Fruit fly (Drosophila melanogaster) whole organism, pupa: ENCODE results near the gene Meltrin.

Source experiments
- CG10348 ChIP-seq: fragments of 200-800 bp; sonication (Bioruptor generic); IDR thresholded peaks from 2 replicates; pipeline ENCODE4 v1.3.6; 2022; ENCODE audit warnings: missing biosample characterization, missing genetic modification characterization
- CG12605 ChIP-seq: fragments of 200-800 bp; sonication (Bioruptor generic); IDR thresholded peaks from 2 replicates; pipeline ENCODE4 v1.3.6; 2022; ENCODE audit warnings: missing biosample characterization, missing genetic modification characterization
- CG13204 ChIP-seq: fragments of 200-800 bp; sonication (Bioruptor generic); optimal IDR thresholded peaks from 2 replicates; lab custom pipeline; 2018; ENCODE audit warnings: missing biosample characterization, mild to moderate bottlenecking, missing genetic modification characterization, moderate library complexity
- CG14655 ChIP-seq: fragments of 200-800 bp; sonication (Bioruptor generic); optimal IDR thresholded peaks from 3 replicates; lab custom pipeline; 2017; ENCODE audit warnings: mild to moderate bottlenecking, missing biosample characterization, missing genetic modification reagents, missing genetic modification characterization
- CG15710 ChIP-seq: fragments of 200-800 bp; sonication (Bioruptor generic); optimal IDR thresholded peaks from 2 replicates; lab custom pipeline; 2018; ENCODE audit warnings: missing biosample characterization, mild to moderate bottlenecking, missing genetic modification characterization, moderate library complexity
- CG17806 ChIP-seq: fragments of 200-800 bp; sonication (Bioruptor generic); optimal IDR thresholded peaks from 2 replicates; lab custom pipeline; 2018; ENCODE audit warnings: missing biosample characterization, mild to moderate bottlenecking, missing genetic modification characterization, moderate library complexity
- CG32121 ChIP-seq: fragments of 200-800 bp; sonication (Bioruptor generic); IDR thresholded peaks from 2 replicates; pipeline ENCODE4 v1.3.6; 2022; ENCODE audit warnings: missing biosample characterization, missing genetic modification characterization
- CG34367 ChIP-seq: fragments of 200-800 bp; sonication (Bioruptor generic); optimal IDR thresholded peaks from 2 replicates; lab custom pipeline; 2018; ENCODE audit warnings: missing biosample characterization, mild to moderate bottlenecking, missing genetic modification characterization
- CG4496 ChIP-seq: fragments of 200-800 bp; sonication (Bioruptor generic); IDR thresholded peaks from 3 replicates; pipeline ENCODE4 v1.3.6; 2022; ENCODE audit warnings: missing biosample characterization, missing genetic modification characterization
- CG8159 ChIP-seq: fragments of 200-800 bp; sonication (Bioruptor generic); optimal IDR thresholded peaks from 3 replicates; lab custom pipeline; 2018; ENCODE audit warnings: missing biosample characterization, mild to moderate bottlenecking, missing genetic modification characterization, moderate library complexity
- CG8301 ChIP-seq: fragments of 200-800 bp; sonication (Bioruptor generic); optimal IDR thresholded peaks from 2 replicates; lab custom pipeline; 2018; ENCODE audit warnings: missing biosample characterization, mild to moderate bottlenecking, missing genetic modification characterization
- CG9948 ChIP-seq: fragments of 200-800 bp; sonication (Bioruptor generic); optimal IDR thresholded peaks from 2 replicates; lab custom pipeline; 2018; ENCODE audit warnings: missing biosample characterization, mild to moderate bottlenecking, missing genetic modification characterization, moderate library complexity
- D1 ChIP-seq: fragments of 200-800 bp; sonication (Bioruptor generic); optimal IDR thresholded peaks from 2 replicates; lab custom pipeline; 2018; ENCODE audit warnings: missing biosample characterization, mild to moderate bottlenecking, missing genetic modification characterization, moderate library complexity
- EcR ChIP-seq: fragments of 200-800 bp; sonication (Bioruptor generic); optimal IDR thresholded peaks from 3 replicates; lab custom pipeline; 2019; ENCODE audit warnings: missing biosample characterization, missing genetic modification characterization, mild to moderate bottlenecking, moderate library complexity, missing genetic modification reagents
- Ets98B ChIP-seq: fragments of 200-800 bp; sonication (Bioruptor generic); IDR thresholded peaks from 2 replicates; pipeline ENCODE4 v1.3.6; 2022; ENCODE audit warnings: missing biosample characterization, missing genetic modification characterization
- Pif1A ChIP-seq: fragments of 200-800 bp; sonication (Bioruptor generic); optimal IDR thresholded peaks from 3 replicates; lab custom pipeline; 2016; ENCODE audit warnings: missing biosample characterization, missing genetic modification characterization
- Pif1B ChIP-seq: fragments of 200-800 bp; sonication (Bioruptor generic); optimal IDR thresholded peaks from 3 replicates; lab custom pipeline; 2016; ENCODE audit warnings: missing biosample characterization, missing genetic modification characterization
- Snoo ChIP-seq: fragments of 200-800 bp; sonication (Bioruptor generic); optimal IDR thresholded peaks from 3 replicates; lab custom pipeline; 2017; ENCODE audit warnings: missing biosample characterization, mild to moderate bottlenecking, missing genetic modification characterization, inconsistent platforms
- fd96Ca ChIP-seq: fragments of 200-800 bp; sonication (Bioruptor generic); IDR thresholded peaks from 3 replicates; pipeline ENCODE4 v1.3.6; 2022; ENCODE audit warnings: missing biosample characterization, missing genetic modification characterization
- gl ChIP-seq: fragments of 200-800 bp; sonication (Bioruptor generic); optimal IDR thresholded peaks from 2 replicates; lab custom pipeline; 2018; ENCODE audit warnings: missing biosample characterization, mild to moderate bottlenecking, missing genetic modification characterization
- rn ChIP-seq: fragments of 200-800 bp; sonication (Bioruptor generic); IDR thresholded peaks from 2 replicates; pipeline ENCODE4 v1.3.6; 2022; ENCODE audit warnings: missing biosample characterization, missing genetic modification characterization

Meltrin gene

DNA sequence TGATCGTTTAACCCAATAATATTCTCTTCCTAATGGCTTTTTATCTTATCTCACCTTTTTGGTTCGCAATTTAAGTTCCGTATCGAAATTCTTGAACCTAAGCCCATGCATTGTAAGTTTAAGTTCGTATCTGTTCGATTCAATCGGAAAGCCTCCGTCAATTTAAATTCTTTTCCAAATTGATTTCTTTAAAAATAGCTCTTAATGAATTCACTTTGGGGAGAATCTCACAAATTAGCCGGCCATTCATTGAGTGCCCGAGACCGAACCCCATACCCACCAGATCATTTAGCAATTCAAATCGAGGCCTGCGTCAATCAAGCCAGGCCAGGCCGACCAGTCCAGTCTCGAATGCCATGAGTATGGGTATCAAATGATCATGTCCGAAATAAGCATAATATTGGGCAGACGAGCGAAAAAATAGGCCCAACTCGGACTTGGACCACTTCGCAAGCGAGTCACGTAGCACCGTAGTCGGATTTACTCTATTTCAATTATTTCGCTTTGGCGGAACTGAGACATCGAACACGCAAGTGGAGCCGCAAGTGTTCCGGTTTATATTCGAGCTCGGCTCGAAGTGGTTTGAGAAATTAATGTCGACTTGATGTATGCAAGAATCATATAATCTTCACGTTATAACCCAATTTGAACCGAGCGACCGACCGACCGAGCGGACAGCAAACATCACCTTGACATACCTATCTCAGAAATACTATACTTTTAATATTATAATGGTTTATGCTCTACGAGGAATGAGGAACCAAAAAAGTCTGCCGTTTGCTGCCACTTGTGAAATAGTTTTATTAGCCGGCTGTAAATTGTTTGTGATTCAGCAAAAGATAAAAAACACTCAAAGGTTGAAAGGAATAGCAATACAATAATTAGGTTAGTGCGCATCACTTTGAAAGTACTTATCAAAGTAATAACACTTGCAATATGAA lies 10.9 kb upstream of the Meltrin start:
- TF ChIP-seq EcR (GFP tag; lab: Kevin White, UChicago) (no peak), fd96Ca (GFP tag; lab: Robert Waterston, UW) (no peak), gl (tag; lab: Kevin White, UChicago) (no peak), Pif1B (GFP tag; lab: Kevin White, UChicago) (no peak), CG13204 (GFP tag; lab: Kevin White, UChicago) (no peak), CG32121 (GFP tag; lab: Robert Waterston, UW) (no peak), CG12605 (GFP tag; lab: Robert Waterston, UW) (no peak), CG34367 (tag; lab: Kevin White, UChicago) (no peak), CG9948 (tag; lab: Kevin White, UChicago) (no peak), Ets98B (GFP tag; lab: Robert Waterston, UW) (no peak), CG8159 (no peak), CG10348 (GFP tag; lab: Robert Waterston, UW) (no peak), Pif1A (no peak), CG4496 (GFP tag; lab: Robert Waterston, UW) (no peak), Snoo (no peak), CG14655 (no peak), D1 (no peak), rn (GFP tag; lab: Robert Waterston, UW) (no peak), CG8301 (tag; lab: Kevin White, UChicago) (no peak)

DNA sequence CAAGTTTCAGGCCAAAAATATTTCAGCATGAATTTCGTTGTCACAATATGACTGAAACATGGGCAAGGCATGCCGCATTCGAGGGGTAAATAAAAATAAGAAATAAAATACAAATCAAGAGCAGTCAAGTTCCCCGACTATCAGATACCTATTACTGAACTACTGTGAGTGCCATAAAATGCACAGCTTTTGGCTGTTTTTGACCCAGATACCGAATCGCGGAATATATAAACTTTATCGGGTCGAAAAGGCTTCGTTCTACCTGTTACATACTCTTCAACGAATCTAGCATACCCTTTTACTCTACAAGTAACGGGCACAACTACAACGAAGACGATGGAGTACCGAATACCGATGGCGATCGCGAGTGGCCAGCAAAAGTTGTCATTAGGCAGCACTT lies 9.8 kb upstream of the Meltrin start:
- TF ChIP-seq Snoo (peak; percentile 66), CG13204 (GFP tag; lab: Kevin White, UChicago) (no peak), CG10348 (GFP tag; lab: Robert Waterston, UW) (peak; percentile 29; the same call in 1 of the 2 replicates), Pif1A (peak; percentile 56), EcR (GFP tag; lab: Kevin White, UChicago) (no peak), CG8301 (tag; lab: Kevin White, UChicago) (no peak), CG32121 (GFP tag; lab: Robert Waterston, UW) (peak; percentile 81), CG15710 (peak; percentile 42), CG34367 (tag; lab: Kevin White, UChicago) (no peak), rn (GFP tag; lab: Robert Waterston, UW) (no peak), Pif1B (GFP tag; lab: Kevin White, UChicago) (peak; percentile 26), D1 (no peak), CG8159 (peak; percentile 48), CG12605 (GFP tag; lab: Robert Waterston, UW) (no peak), fd96Ca (GFP tag; lab: Robert Waterston, UW) (peak; percentile 85), CG17806 (tag; lab: Kevin White, UChicago) (peak; percentile 10), CG14655 (no peak), CG9948 (tag; lab: Kevin White, UChicago) (no peak), Ets98B (GFP tag; lab: Robert Waterston, UW) (peak; percentile 66), CG4496 (GFP tag; lab: Robert Waterston, UW) (peak; percentile 87), gl (tag; lab: Kevin White, UChicago) (no peak)

- TF ChIP-seq fd96Ca (GFP tag; lab: Robert Waterston, UW) (no peak), D1 (no peak), CG13204 (GFP tag; lab: Kevin White, UChicago) (no peak), CG9948 (tag; lab: Kevin White, UChicago) (peak; percentile 4), CG4496 (GFP tag; lab: Robert Waterston, UW) (0 out of 3 replicates have a peak, but pooled peaks have one; percentile 20), CG32121 (GFP tag; lab: Robert Waterston, UW) (peak; percentile 34; the same call in 1 of the 2 replicates), CG14655 (no peak), Ets98B (GFP tag; lab: Robert Waterston, UW) (peak; percentile 41; the same call in 1 of the 2 replicates), EcR (GFP tag; lab: Kevin White, UChicago) (no peak), CG34367 (tag; lab: Kevin White, UChicago) (no peak)
Observed at dm6 chr3R:14706354-14706753, 9.3 kb upstream of the Meltrin start.

DNA sequence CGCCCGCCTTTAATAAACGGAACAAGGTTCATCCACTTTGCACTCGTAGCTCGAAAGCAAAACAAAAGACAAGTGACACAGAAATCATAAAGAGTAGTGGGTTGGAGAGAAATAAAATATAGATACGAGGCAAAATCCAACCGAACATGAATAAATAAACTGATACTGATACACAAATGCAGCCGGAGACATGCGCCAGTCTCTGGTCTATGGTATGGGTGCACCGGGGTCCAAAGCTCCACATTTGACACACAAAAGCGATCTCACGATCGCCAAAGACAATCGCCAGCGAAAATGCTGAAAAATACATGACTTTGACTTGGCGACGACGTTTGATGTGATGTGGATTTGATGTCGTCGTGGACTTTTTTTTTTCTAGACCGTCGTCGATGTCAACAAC lies 8.2 kb upstream of the Meltrin start:
- TF ChIP-seq CG15710 = no peak
- TF ChIP-seq rn (GFP tag; lab: Robert Waterston, UW) = no peak
- peak; percentile 33 for TF ChIP-seq EcR (GFP tag; lab: Kevin White, UChicago)
- peak; percentile 28; the same call in 1 of the 3 replicates for TF ChIP-seq fd96Ca (GFP tag; lab: Robert Waterston, UW)
- no peak for TF ChIP-seq CG13204 (GFP tag; lab: Kevin White, UChicago)
- peak; percentile 42; the same call in 1 of the 2 replicates for TF ChIP-seq CG32121 (GFP tag; lab: Robert Waterston, UW)
- TF ChIP-seq CG4496 (GFP tag; lab: Robert Waterston, UW) = no peak

DNA sequence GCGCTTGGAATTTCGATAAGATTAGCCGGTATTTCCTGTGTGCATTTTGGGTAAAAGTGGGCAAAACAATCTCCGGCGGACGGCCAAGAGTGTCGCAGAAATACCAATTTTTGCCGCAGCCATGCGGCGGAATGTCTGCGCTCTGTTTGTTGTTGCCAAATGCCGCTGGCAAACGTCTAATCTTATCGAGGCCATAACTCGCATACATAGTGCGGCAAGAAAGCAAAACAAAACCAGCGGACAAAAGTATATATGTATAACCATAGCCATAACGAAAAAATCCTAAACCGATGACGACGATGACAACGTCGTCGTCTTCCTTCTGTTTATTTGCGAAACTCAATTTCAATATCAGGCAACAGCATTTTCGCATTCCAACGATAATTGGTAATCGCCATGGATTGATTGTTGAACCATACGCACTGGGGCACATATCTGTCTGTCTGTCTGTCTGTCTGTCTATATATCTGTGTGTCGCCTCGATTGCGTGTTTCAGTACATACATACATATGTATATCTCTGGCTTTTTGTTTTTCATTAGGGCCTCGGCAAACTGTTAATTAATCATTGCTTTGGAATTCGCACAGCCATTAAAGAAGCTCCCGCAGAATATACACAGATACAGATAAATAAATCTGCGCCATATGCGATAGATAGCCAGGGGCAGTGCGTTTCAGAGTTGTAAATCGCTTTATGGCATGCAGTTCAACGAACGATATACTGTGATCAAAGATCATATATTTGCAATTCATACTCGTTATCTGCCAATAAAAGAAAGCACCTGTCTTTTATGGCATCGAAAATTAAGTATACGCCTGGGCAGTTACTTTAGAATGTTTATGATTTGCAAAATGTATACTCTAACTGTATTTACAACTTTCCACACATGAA lies 6.5 kb upstream of the Meltrin start:
- TF ChIP-seq CG17806 (tag; lab: Kevin White, UChicago) = no peak
- no peak for TF ChIP-seq CG4496 (GFP tag; lab: Robert Waterston, UW)
- TF ChIP-seq CG8301 (tag; lab: Kevin White, UChicago) = no peak
- TF ChIP-seq CG14655 = no peak
- peak; percentile 79 for TF ChIP-seq EcR (GFP tag; lab: Kevin White, UChicago)
- no peak for TF ChIP-seq CG32121 (GFP tag; lab: Robert Waterston, UW)
